Fruit fly (Drosophila melanogaster) whole organism, prepupa: ENCODE data around the gene Iris.

Source experiments
- Blimp-1 ChIP-seq: fragments of 200-800 bp; sonication (Bioruptor generic); optimal IDR thresholded peaks from 3 replicates; lab custom pipeline; 2017; ENCODE audit warnings: missing biosample characterization, missing genetic modification characterization, mild to moderate bottlenecking, moderate library complexity, missing genetic modification reagents
- CG10631 ChIP-seq: fragments of 200-800 bp; sonication (Bioruptor generic); optimal IDR thresholded peaks from 2 replicates; lab custom pipeline; 2016; ENCODE audit warnings: missing biosample characterization, missing genetic modification characterization
- CG10669 ChIP-seq: fragments of 200-800 bp; sonication (Bioruptor generic); optimal IDR thresholded peaks from 3 replicates; lab custom pipeline; 2018; ENCODE audit warnings: missing biosample characterization, mild to moderate bottlenecking, missing genetic modification characterization, moderate library complexity
- CG11762 ChIP-seq: fragments of 200-800 bp; sonication (Bioruptor generic); optimal IDR thresholded peaks from 3 replicates; lab custom pipeline; 2016; ENCODE audit warnings: missing biosample characterization, missing genetic modification characterization; ENCODE audit not compliant: insufficient read depth
- CG11902 ChIP-seq: fragments of 200-800 bp; sonication (Bioruptor generic); optimal IDR thresholded peaks from 3 replicates; lab custom pipeline; 2016; ENCODE audit warnings: missing biosample characterization, missing genetic modification characterization
- CG1621 ChIP-seq: fragments of 200-800 bp; sonication (Bioruptor generic); optimal IDR thresholded peaks from 3 replicates; lab custom pipeline; 2018; ENCODE audit warnings: missing biosample characterization, mild to moderate bottlenecking, missing genetic modification characterization
- CG16779 ChIP-seq: fragments of 200-800 bp; sonication (Bioruptor generic); optimal IDR thresholded peaks from 3 replicates; lab custom pipeline; 2017; ENCODE audit warnings: missing biosample characterization, mild to moderate bottlenecking, missing genetic modification characterization
- CG32006 ChIP-seq: fragments of 200-800 bp; sonication (Bioruptor generic); optimal IDR thresholded peaks from 3 replicates; lab custom pipeline; 2017; ENCODE audit warnings: missing biosample characterization, mild to moderate bottlenecking, missing genetic modification characterization
- CG3919 ChIP-seq: fragments of 200-800 bp; sonication (Bioruptor generic); optimal IDR thresholded peaks from 3 replicates; lab custom pipeline; 2016; ENCODE audit warnings: missing biosample characterization, missing genetic modification characterization
- CG6163 ChIP-seq: fragments of 200-800 bp; sonication (Bioruptor generic); IDR thresholded peaks from 3 replicates; pipeline ENCODE4 v1.3.6; 2022; ENCODE audit warnings: missing biosample characterization, missing genetic modification characterization
- CG6276 ChIP-seq: fragments of 200-800 bp; sonication (Bioruptor generic); optimal IDR thresholded peaks from 2 replicates; lab custom pipeline; 2017; ENCODE audit warnings: missing biosample characterization, mild to moderate bottlenecking, missing genetic modification characterization
- CG6792 ChIP-seq: fragments of 200-800 bp; sonication (Bioruptor generic); optimal IDR thresholded peaks from 3 replicates; lab custom pipeline; 2016; ENCODE audit warnings: missing biosample characterization, missing genetic modification characterization
- CG6808 ChIP-seq: fragments of 200-800 bp; sonication (Bioruptor generic); optimal IDR thresholded peaks from 3 replicates; lab custom pipeline; 2017; ENCODE audit warnings: missing biosample characterization, missing genetic modification characterization, mild to moderate bottlenecking, moderate library complexity, missing genetic modification reagents
- CG7368 ChIP-seq: fragments of 200-800 bp; sonication (Bioruptor generic); optimal IDR thresholded peaks from 3 replicates; lab custom pipeline; 2016; ENCODE audit warnings: missing biosample characterization, missing genetic modification characterization
- CG8119 ChIP-seq: fragments of 200-800 bp; sonication (Bioruptor generic); IDR thresholded peaks from 3 replicates; pipeline ENCODE4 v1.3.6; 2022; ENCODE audit warnings: missing biosample characterization, missing genetic modification characterization
- CG8319 ChIP-seq: fragments of 200-800 bp; sonication (Bioruptor generic); optimal IDR thresholded peaks from 3 replicates; lab custom pipeline; 2016; ENCODE audit warnings: missing biosample characterization, missing genetic modification characterization
- CG9139 ChIP-seq: fragments of 200-800 bp; sonication (Bioruptor generic); optimal IDR thresholded peaks from 3 replicates; lab custom pipeline; 2017; ENCODE audit warnings: missing biosample characterization, mild to moderate bottlenecking, missing genetic modification characterization
- Eip75B ChIP-seq: fragments of 200-800 bp; sonication (Bioruptor generic); optimal IDR thresholded peaks from 3 replicates; lab custom pipeline; 2016; ENCODE audit warnings: missing biosample characterization, missing genetic modification characterization
- Eip78C ChIP-seq: fragments of 200-800 bp; sonication (Bioruptor generic); peaks from one replicate; lab custom pipeline; 2016; ENCODE audit warnings: missing biosample characterization, missing genetic modification characterization
- Eip93F ChIP-seq: fragments of 200-800 bp; sonication (Bioruptor generic); optimal IDR thresholded peaks from 2 replicates; lab custom pipeline; 2016; ENCODE audit warnings: missing biosample characterization, mild to moderate bottlenecking, missing genetic modification characterization
- Ets21C ChIP-seq: fragments of 200-800 bp; sonication (Bioruptor generic); optimal IDR thresholded peaks from 3 replicates; lab custom pipeline; 2016; ENCODE audit warnings: missing biosample characterization, missing genetic modification characterization
- Ets96B ChIP-seq: fragments of 200-800 bp; optimal IDR thresholded peaks from 2 replicates; lab custom pipeline; 2019; ENCODE audit warnings: missing biosample characterization, mild to moderate bottlenecking, missing genetic modification characterization, moderate library complexity
- Hr38 ChIP-seq: sonication (Bioruptor generic); optimal IDR thresholded peaks from 2 replicates; lab custom pipeline; 2016; ENCODE audit warnings: missing biosample characterization, missing genetic modification characterization
- Hr39 ChIP-seq: fragments of 200-800 bp; sonication (Bioruptor generic); optimal IDR thresholded peaks from 2 replicates; lab custom pipeline; 2016; ENCODE audit warnings: missing biosample characterization, missing genetic modification characterization
- Hr4 ChIP-seq: fragments of 200-800 bp; sonication (Bioruptor generic); optimal IDR thresholded peaks from 3 replicates; lab custom pipeline; 2016; ENCODE audit warnings: missing biosample characterization, missing genetic modification characterization
- Lpt ChIP-seq: fragments of 200-800 bp; sonication (Bioruptor generic); optimal IDR thresholded peaks from 3 replicates; lab custom pipeline; 2016; ENCODE audit warnings: missing biosample characterization, missing genetic modification characterization
- Met ChIP-seq: fragments of 200-800 bp; sonication (Bioruptor generic); optimal IDR thresholded peaks from 3 replicates; lab custom pipeline; 2016; ENCODE audit warnings: missing biosample characterization, missing genetic modification characterization
- Smox ChIP-seq: fragments of 200-800 bp; sonication (Bioruptor generic); optimal IDR thresholded peaks from 3 replicates; lab custom pipeline; 2016; ENCODE audit warnings: missing biosample characterization, missing genetic modification characterization
- Sox102F ChIP-seq: fragments of 200-800 bp; sonication (Bioruptor generic); optimal IDR thresholded peaks from 2 replicates; lab custom pipeline; 2016; ENCODE audit warnings: missing biosample characterization, mild to moderate bottlenecking, missing genetic modification characterization
- dsx ChIP-seq: fragments of 200-800 bp; optimal IDR thresholded peaks from 3 replicates; lab custom pipeline; 2019; ENCODE audit warnings: missing biosample characterization, mild to moderate bottlenecking, missing genetic modification characterization, moderate library complexity; ENCODE audit not compliant: poor library complexity, severe bottlenecking
- esn ChIP-seq: fragments of 200-800 bp; sonication (Bioruptor generic); optimal IDR thresholded peaks from 2 replicates; lab custom pipeline; 2016; ENCODE audit warnings: missing biosample characterization, mild to moderate bottlenecking, missing genetic modification characterization, moderate library complexity
- fd85E ChIP-seq: fragments of 200-800 bp; sonication (Bioruptor generic); optimal IDR thresholded peaks from 3 replicates; lab custom pipeline; 2016; ENCODE audit warnings: missing biosample characterization, missing genetic modification characterization
- fkh ChIP-seq: fragments of 200-800 bp; sonication (Bioruptor generic); optimal IDR thresholded peaks from 3 replicates; lab custom pipeline; 2017; ENCODE audit warnings: missing biosample characterization, mild to moderate bottlenecking, missing genetic modification characterization, moderate library complexity
- lz ChIP-seq: fragments of 200-800 bp; sonication (Bioruptor generic); optimal IDR thresholded peaks from 3 replicates; lab custom pipeline; 2016; ENCODE audit warnings: missing biosample characterization, missing genetic modification characterization
- pdm3 ChIP-seq: fragments of 200-800 bp; sonication (Bioruptor generic); optimal IDR thresholded peaks from 3 replicates; lab custom pipeline; 2016; ENCODE audit warnings: missing biosample characterization, missing genetic modification characterization
- salr ChIP-seq, 2 experiments: fragments of 200-800 bp; sonication (Bioruptor generic); optimal IDR thresholded peaks; 3 replicates each; lab custom pipeline; 2016 to 2018; ENCODE audit warnings: missing biosample characterization in 2 of 2, missing genetic modification characterization in 2 of 2, mild to moderate bottlenecking in 1 of 2
- spab ChIP-seq: fragments of 200-800 bp; sonication (Bioruptor generic); optimal IDR thresholded peaks from 2 replicates; lab custom pipeline; 2017; ENCODE audit warnings: missing biosample characterization, mild to moderate bottlenecking, missing genetic modification characterization, missing genetic modification reagents
- ss ChIP-seq, 2 experiments: fragments of 200-800 bp; sonication (Bioruptor generic); optimal IDR thresholded peaks; 2 replicates in 1 of 2; 3 replicates in 1 of 2; lab custom pipeline; 2017 to 2018; ENCODE audit warnings: mild to moderate bottlenecking in 2 of 2, missing biosample characterization in 2 of 2, missing genetic modification characterization in 2 of 2, moderate library complexity in 1 of 2

The Iris gene

dm6 chr2L:1086312-1086906 lies 47.5 kb downstream of the Iris start (continued):
- TF ChIP-seq CG8119 (GFP tag; lab: Robert Waterston, UW) (peak; percentile 43; the same call in 1 of the 3 replicates), CG10669 (GFP tag; lab: Kevin White, UChicago) (peak; percentile 36), ss (GFP tag; optimal IDR thresholded peaks at IDR 0.05; lab: Kevin White, UChicago) (no peak), spab (GFP tag; lab: Kevin White, UChicago) (peak; percentile 2), Smox (GFP tag; lab: Kevin White, UChicago) (no peak), Blimp-1 (GFP tag; lab: Kevin White, UChicago) (no peak), lz (GFP tag; lab: Kevin White, UChicago) (no peak), Hr38 (peak; percentile 14), CG9139 (GFP tag; lab: Kevin White, UChicago) (no peak), CG1621 (tag; lab: Kevin White, UChicago) (no peak), CG7368 (GFP tag; lab: Kevin White, UChicago) (no peak), CG8319 (GFP tag; lab: Kevin White, UChicago) (no peak), CG16779 (tag; lab: Kevin White, UChicago) (no peak), CG10631 (GFP tag; lab: Kevin White, UChicago) (no peak), Hr4 (no peak), Ets21C (GFP tag; lab: Kevin White, UChicago) (no peak), CG3919 (peak; percentile 29), Eip78C (GFP tag; lab: Kevin White, UChicago) (no peak), fd85E (no peak), Eip93F (GFP tag; lab: Kevin White, UChicago) (no peak), Met (GFP tag; lab: Kevin White, UChicago) (no peak), pdm3 (GFP tag; lab: Kevin White, UChicago) (no peak), salr (GFP tag; optimal IDR thresholded peaks at IDR 0.05; lab: Kevin White, UChicago) (no peak), CG6808 (GFP tag; lab: Kevin White, UChicago) (no peak), Ets96B (peak; percentile 29), CG6276 (GFP tag; lab: Kevin White, UChicago) (no peak), Lpt (no peak), CG11902 (GFP tag; lab: Kevin White, UChicago) (no peak), esn (GFP tag; lab: Kevin White, UChicago) (no peak), CG11762 (GFP tag; lab: Kevin White, UChicago) (no peak)
- TF ChIP-seq, all 60 proteins: peak for 17

- TF ChIP-seq Ets21C (GFP tag; lab: Kevin White, UChicago) (no peak), Sox102F (GFP tag; lab: Kevin White, UChicago) (no peak), Eip75B (no peak), fkh (no peak), CG10631 (GFP tag; lab: Kevin White, UChicago) (no peak), ss (GFP tag; optimal IDR thresholded peaks at IDR 0.05; lab: Kevin White, UChicago) (no peak), CG6792 (no peak), CG32006 (GFP tag; lab: Kevin White, UChicago) (no peak), dsx (no peak), Ets96B (no peak), CG7368 (GFP tag; lab: Kevin White, UChicago) (no peak), CG6276 (GFP tag; lab: Kevin White, UChicago) (no peak), Smox (GFP tag; lab: Kevin White, UChicago) (no peak), Hr39 (GFP tag; lab: Kevin White, UChicago) (no peak), salr (GFP tag; optimal IDR thresholded peaks at IDR 0.05; lab: Kevin White, UChicago) (no peak), CG6163 (GFP tag; lab: Robert Waterston, UW) (no peak)
Measured at dm6 chr2L:1082668-1083067, 51.2 kb downstream of the Iris start.
